Fruit fly (Drosophila melanogaster): ENCODE measurements around the gene betaGlu.

dm6 chr3R:31747429-31748048, 24.1 kb downstream of the betaGlu start, which contains the start of the genes nero and CG1910:
- TF ChIP-seq CG11902 (GFP tag; optimal IDR thresholded peaks at IDR 0.05), result no peak
- TF ChIP-seq ss (GFP tag; optimal IDR thresholded peaks at IDR 0.05), result no peak
- TF ChIP-seq CG10631 (GFP tag; optimal IDR thresholded peaks at IDR 0.05), result no peak
- TF ChIP-seq Ets21C (GFP tag; optimal IDR thresholded peaks at IDR 0.05), result no peak
- TF ChIP-seq lz (GFP tag; optimal IDR thresholded peaks at IDR 0.05), result no peak
- no peak for TF ChIP-seq CG8632 (GFP tag; optimal IDR thresholded peaks at IDR 0.05)
- TF ChIP-seq esn (GFP tag; optimal IDR thresholded peaks at IDR 0.05), result peak; percentile 33

Data from whole organism, prepupa.